Fruit fly (Drosophila melanogaster) whole organism, adult: ENCODE results near the gene SkpD.
A peak's percentile ranks its signal among the peaks of the same experiment; 100 is the strongest.

ENCODE experiments used
- CG11617 ChIP-seq: fragments of 200-800 bp; sonication (Bioruptor generic); optimal IDR thresholded peaks from 2 replicates; lab custom pipeline; 2017; ENCODE audit warnings: mild to moderate bottlenecking, missing biosample characterization, missing genetic modification reagents, missing genetic modification characterization
- CG14711 ChIP-seq: fragments of 200-800 bp; sonication (Bioruptor generic); optimal IDR thresholded peaks from 2 replicates; lab custom pipeline; 2018; ENCODE audit warnings: missing biosample characterization, mild to moderate bottlenecking, missing genetic modification characterization, moderate library complexity
- CG1620 ChIP-seq: fragments of 200-800 bp; sonication (Bioruptor generic); optimal IDR thresholded peaks from 2 replicates; lab custom pipeline; 2016; ENCODE audit warnings: missing biosample characterization, missing genetic modification characterization
- CG33017 ChIP-seq: fragments of 200-800 bp; sonication (Bioruptor generic); optimal IDR thresholded peaks from 2 replicates; lab custom pipeline; 2018; ENCODE audit warnings: missing biosample characterization, mild to moderate bottlenecking, missing genetic modification characterization, moderate library complexity
- CG5204 ChIP-seq: fragments of 200-800 bp; sonication (Bioruptor generic); optimal IDR thresholded peaks from 2 replicates; lab custom pipeline; 2016; ENCODE audit warnings: missing biosample characterization, missing genetic modification characterization
- CG7045 ChIP-seq: fragments of 200-800 bp; sonication (Bioruptor generic); optimal IDR thresholded peaks from 2 replicates; lab custom pipeline; 2017; ENCODE audit warnings: missing biosample characterization, mild to moderate bottlenecking, missing genetic modification characterization
- CG7101 ChIP-seq: fragments of 200-800 bp; sonication (Bioruptor generic); optimal IDR thresholded peaks from 2 replicates; lab custom pipeline; 2018; ENCODE audit warnings: missing biosample characterization, mild to moderate bottlenecking, missing genetic modification characterization, moderate library complexity
- Crg-1 ChIP-seq: fragments of 200-800 bp; sonication (Bioruptor generic); optimal IDR thresholded peaks from 2 replicates; lab custom pipeline; 2016; ENCODE audit warnings: missing biosample characterization, missing genetic modification characterization
- Hr96 ChIP-seq: fragments of 200-800 bp; sonication (Bioruptor generic); optimal IDR thresholded peaks from 2 replicates; lab custom pipeline; 2016; ENCODE audit warnings: missing biosample characterization, missing genetic modification characterization
- Mnt ChIP-seq: fragments of 200-800 bp; sonication (Bioruptor generic); optimal IDR thresholded peaks from 2 replicates; lab custom pipeline; 2016; ENCODE audit warnings: missing biosample characterization, mild to moderate bottlenecking, missing genetic modification characterization
- bab1 ChIP-seq: fragments of 200-800 bp; sonication (Bioruptor generic); optimal IDR thresholded peaks from 3 replicates; lab custom pipeline; 2019; ENCODE audit warnings: missing biosample characterization, mild to moderate bottlenecking, missing genetic modification characterization, moderate library complexity
- cic ChIP-seq: fragments of 200-800 bp; sonication (Bioruptor generic); optimal IDR thresholded peaks from 2 replicates; lab custom pipeline; 2017; ENCODE audit warnings: missing biosample characterization, mild to moderate bottlenecking, missing genetic modification characterization, moderate library complexity
- cnc ChIP-seq, 2 experiments: fragments of >200 bp; optimal IDR thresholded peaks; 2 replicates each; lab custom pipeline; 2017
- pad ChIP-seq: fragments of 200-800 bp; sonication (Bioruptor generic); optimal IDR thresholded peaks from 3 replicates; lab custom pipeline; 2017; ENCODE audit warnings: missing biosample characterization, missing genetic modification characterization, mild to moderate bottlenecking, moderate library complexity, missing genetic modification reagents
- tj ChIP-seq: fragments of 200-800 bp; sonication (Bioruptor generic); optimal IDR thresholded peaks from 3 replicates; lab custom pipeline; 2017; ENCODE audit warnings: missing biosample characterization, mild to moderate bottlenecking, missing genetic modification characterization, moderate library complexity
- toe ChIP-seq: fragments of 200-800 bp; sonication (Bioruptor generic); optimal IDR thresholded peaks from 2 replicates; lab custom pipeline; 2016; ENCODE audit warnings: missing biosample characterization, missing genetic modification characterization

Gene SkpD

DNA sequence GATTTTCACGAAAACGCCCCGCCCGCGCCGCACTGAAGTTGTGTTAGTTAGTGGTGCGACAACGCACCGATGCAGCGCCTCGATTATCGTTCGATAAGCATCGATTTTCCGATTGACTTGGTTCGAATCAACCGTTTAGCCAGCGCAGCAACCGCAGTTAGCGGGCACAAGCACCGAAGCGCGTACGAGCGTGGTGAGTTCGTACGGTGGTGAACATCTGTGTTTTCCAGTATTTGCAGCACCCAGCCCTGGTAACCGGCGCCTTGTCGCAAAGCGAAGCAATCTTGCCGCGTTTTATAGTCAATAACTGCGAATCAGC lies 39.4 kb downstream of the SkpD start, which contains the start of the genes pico and Nup205:
Gene pico (minus strand): TSS at position 71 of the 319 bp plus-strand sequence.
Gene Nup205 (plus strand): TSS at position 226 of the 319 bp plus-strand sequence.
- TF ChIP-seq CG1620 (peak; percentile 44), bab1 (GFP tag; lab: Kevin White, UChicago) (peak; percentile 76), tj (GFP tag; lab: Kevin White, UChicago) (peak; percentile 66), CG33017 (tag; lab: Kevin White, UChicago) (no peak), Mnt (GFP tag; lab: Kevin White, UChicago) (peak; percentile 61), Crg-1 (GFP tag; lab: Kevin White, UChicago) (no peak), cic (GFP tag; lab: Kevin White, UChicago) (peak; percentile 49), CG7101 (peak; percentile 28)

DNA sequence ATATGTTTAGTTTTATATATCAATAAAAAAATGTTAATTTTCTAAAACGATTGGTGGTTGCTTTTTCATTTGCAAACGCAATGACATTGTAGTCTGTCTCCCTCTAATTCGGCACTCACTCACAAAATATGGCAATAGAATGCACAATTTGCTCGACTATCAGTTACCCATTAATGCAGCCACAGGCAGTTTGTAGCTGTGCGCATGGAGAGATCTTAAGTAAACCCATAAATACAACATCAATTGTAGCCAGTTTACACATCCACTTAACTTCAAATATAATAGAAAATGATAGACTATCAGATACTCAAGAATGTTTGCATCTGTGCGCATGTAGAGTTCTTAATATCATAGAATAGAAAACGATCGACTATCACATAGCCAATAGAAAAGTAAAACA lies 46.8 kb downstream of the SkpD start:
- no peak for TF ChIP-seq tj (GFP tag; lab: Kevin White, UChicago)
- no peak for TF ChIP-seq pad (GFP tag; lab: Kevin White, UChicago)
- no peak for TF ChIP-seq bab1 (GFP tag; lab: Kevin White, UChicago)
- no peak for TF ChIP-seq cic (GFP tag; lab: Kevin White, UChicago)
- no peak for TF ChIP-seq CG14711 (tag; lab: Kevin White, UChicago)
- no peak for TF ChIP-seq CG7045 (GFP tag; lab: Kevin White, UChicago)
- no peak for TF ChIP-seq cnc (optimal IDR thresholded peaks at IDR 0.05; lab: Kevin White, UChicago)
- TF ChIP-seq CG11617 (GFP tag; lab: Kevin White, UChicago) = no peak
- TF ChIP-seq CG5204 (GFP tag; lab: Kevin White, UChicago) = no peak
- TF ChIP-seq CG33017 (tag; lab: Kevin White, UChicago) = no peak
- no peak for TF ChIP-seq CG7101
- TF ChIP-seq CG1620 = no peak
- TF ChIP-seq Mnt (GFP tag; lab: Kevin White, UChicago) = no peak
- no peak for TF ChIP-seq Hr96 (GFP tag; lab: Kevin White, UChicago)
- no peak for TF ChIP-seq toe (GFP tag; lab: Kevin White, UChicago)
